Worm (Caenorhabditis elegans) whole organism, L3 larva: ENCODE data around the gene C39B10.7.
A peak's percentile ranks its signal among the peaks of the same experiment; 100 is the strongest.

Experiments used
- ceh-28 ChIP-seq: fragments of 150-350 bp; optimal IDR thresholded peaks from 2 replicates; lab custom pipeline; 2014; ENCODE audit warnings: missing biosample characterization, missing genetic modification reagents, missing genetic modification characterization
- daf-12 ChIP-seq: fragments of 150-350 bp; optimal IDR thresholded peaks from 2 replicates; lab custom pipeline; 2014; ENCODE audit warnings: missing biosample characterization, missing genetic modification reagents, missing genetic modification characterization
- elt-2 ChIP-seq: sonication (generic microtip); optimal IDR thresholded peaks from 2 replicates; lab custom pipeline; 2016; ENCODE audit warnings: missing genetic modification reagents, mild to moderate bottlenecking, missing genetic modification characterization, missing compliant biosample characterization
- nhr-25 ChIP-seq: sonication (generic microtip); optimal IDR thresholded peaks from 2 replicates; lab custom pipeline; 2017; ENCODE audit warnings: missing biosample characterization, missing genetic modification characterization
- pha-4 ChIP-seq: fragments of 150-350 bp; optimal IDR thresholded peaks from 2 replicates; lab custom pipeline; 2014; ENCODE audit warnings: missing biosample characterization, missing genetic modification reagents, missing genetic modification characterization
- pqm-1 ChIP-seq: fragments of 150-350 bp; optimal IDR thresholded peaks from 2 replicates; lab custom pipeline; 2017; ENCODE audit warnings: missing biosample characterization, missing genetic modification characterization, inconsistent platforms
- snpc-4 ChIP-seq: fragments of 150-350 bp; optimal IDR thresholded peaks from 2 replicates; lab custom pipeline; 2014; ENCODE audit warnings: missing biosample characterization, missing genetic modification characterization
- unc-62 ChIP-seq: fragments of 150-350 bp; sonication (generic microtip); optimal IDR thresholded peaks from 4 replicates; lab custom pipeline; 2014; ENCODE audit warnings: missing biosample characterization, missing genetic modification reagents, missing genetic modification characterization

Gene C39B10.7

ce11 chrX:10527414-10527813 is 50.7 kb downstream of the C39B10.7 start:
- TF ChIP-seq daf-12 (tag; lab: Kevin White, UChicago) (no peak), pha-4 (tag; lab: Kevin White, UChicago) (peak; percentile 10), unc-62 (GFP tag; lab: Kevin White, UChicago) (no peak), elt-2 (tag; lab: Kevin White, UChicago) (peak; percentile 73), nhr-25 (tag; lab: Kevin White, UChicago) (no peak), ceh-28 (no peak), snpc-4 (tag; lab: Kevin White, UChicago) (no peak), pqm-1 (tag; lab: Kevin White, UChicago) (peak; percentile 45)
